Worm (Caenorhabditis elegans) whole organism, young adult: ENCODE results near the gene T01B7.9.

Experiments used
- C17E4.6 ChIP-seq: fragments of 200-800 bp; sonication (Bioruptor generic); IDR thresholded peaks from 2 replicates; pipeline ENCODE4 v1.3.6; 2022; ENCODE audit warnings: missing genetic modification reagents, missing genetic modification characterization, missing compliant biosample characterization
- ceh-40 ChIP-seq: fragments of 200-800 bp; sonication (Bioruptor generic); IDR thresholded peaks from 2 replicates; pipeline ENCODE4 v1.3.6; 2022; ENCODE audit warnings: missing genetic modification characterization, missing compliant biosample characterization
- egl-44 ChIP-seq: fragments of 200-800 bp; sonication (Bioruptor generic); IDR thresholded peaks from 2 replicates; pipeline ENCODE4 v1.3.6; 2022; ENCODE audit warnings: missing genetic modification reagents, missing genetic modification characterization, missing compliant biosample characterization
- sea-2 ChIP-seq: fragments of 200-800 bp; sonication (Bioruptor generic); IDR thresholded peaks from 2 replicates; pipeline ENCODE4 v1.3.6; 2022; ENCODE audit warnings: missing genetic modification characterization, missing compliant biosample characterization

DNA sequence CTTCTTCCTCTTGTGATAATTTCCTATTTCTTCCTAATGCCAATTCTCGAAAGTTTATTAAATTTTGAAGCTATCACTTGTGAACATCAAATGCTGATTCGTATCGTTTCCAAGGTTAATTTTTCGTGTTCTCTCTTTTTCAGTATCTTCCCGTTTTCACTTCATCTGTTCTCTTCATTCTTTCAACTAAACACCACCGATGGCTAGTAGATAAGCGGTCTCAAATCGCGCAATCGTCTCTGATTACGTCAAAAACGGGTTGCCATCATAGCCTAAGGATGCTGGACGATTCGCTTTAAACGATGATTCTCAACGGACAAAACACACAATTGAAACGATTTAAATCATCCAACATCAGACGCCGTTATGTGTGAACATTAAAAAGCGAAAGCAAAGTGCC lies 9.0 kb downstream of the T01B7.9 start:
- TF ChIP-seq C17E4.6 (no peak), egl-44 (GFP tag; lab: Robert Waterston, UW) (no peak), ceh-40 (GFP tag; lab: Robert Waterston, UW) (no peak), sea-2 (GFP tag; lab: Robert Waterston, UW) (no peak)
